Fruit fly (Drosophila melanogaster): Measurements from ENCODE around the gene Sarm.

Sarm gene

dm6 chr3L:8081822-8082221 is 18.1 kb downstream of the Sarm start (continued):
- TF ChIP-seq ind (GFP tag; optimal IDR thresholded peaks at IDR 0.05) (peak; percentile 5), pzg (GFP tag; optimal IDR thresholded peaks at IDR 0.05) (peak; percentile 32), CG7839 (tag; optimal IDR thresholded peaks at IDR 0.05) (peak; percentile 31), CG10979 (tag; optimal IDR thresholded peaks at IDR 0.05) (no peak), CG16815 (GFP tag; optimal IDR thresholded peaks at IDR 0.05) (no peak), CG16813 (GFP tag; IDR thresholded peaks at IDR 0.05; ENCODE audit: partially characterized antibody) (no peak), CG9797 (GFP tag; optimal IDR thresholded peaks at IDR 0.05) (no peak), NC2β (GFP tag; optimal IDR thresholded peaks at IDR 0.05) (no peak), Myb (GFP tag; optimal IDR thresholded peaks at IDR 0.05) (peak; percentile 11), tx (GFP tag; optimal IDR thresholded peaks at IDR 0.05) (no peak), CG1529 (GFP tag; optimal IDR thresholded peaks at IDR 0.05) (peak; percentile 29), CG18011 (GFP tag; optimal IDR thresholded peaks at IDR 0.05) (no peak), CG7556 (GFP tag; optimal IDR thresholded peaks at IDR 0.05) (peak; percentile 7), CoRest (tag; optimal IDR thresholded peaks at IDR 0.05) (no peak), cad (GFP tag; optimal IDR thresholded peaks at IDR 0.05) (no peak), CG13123 (GFP tag; optimal IDR thresholded peaks at IDR 0.05) (no peak), CG7786 (GFP tag; optimal IDR thresholded peaks at IDR 0.05) (peak; percentile 19), CG1647 (GFP tag; optimal IDR thresholded peaks at IDR 0.05) (no peak), CG31365 (tag; optimal IDR thresholded peaks at IDR 0.05) (peak; percentile 64), Rx (GFP tag; IDR thresholded peaks at IDR 0.05) (no peak), Meics (GFP tag; optimal IDR thresholded peaks at IDR 0.05) (peak; percentile 52), Atf-2 (GFP tag; optimal IDR thresholded peaks at IDR 0.05) (no peak), Spps (tag; optimal IDR thresholded peaks at IDR 0.05) (no peak), D19B (GFP tag; optimal IDR thresholded peaks at IDR 0.05) (no peak), so (GFP tag; IDR thresholded peaks at IDR 0.05) (no peak; the same call in 2 of the 3 replicates), cas (GFP tag; IDR thresholded peaks at IDR 0.05) (no peak), stwl (tag; optimal IDR thresholded peaks at IDR 0.05) (peak; percentile 74), CG15479 (GFP tag; optimal IDR thresholded peaks at IDR 0.05) (no peak), luna (GFP tag; optimal IDR thresholded peaks at IDR 0.05) (peak; percentile 30), ro (GFP tag; IDR thresholded peaks at IDR 0.05) (no peak), unc-4 (GFP tag; IDR thresholded peaks at IDR 0.05; ENCODE audit: partially characterized antibody) (peak; percentile 51; the same call in 1 of the 2 replicates), nmo (GFP tag; optimal IDR thresholded peaks at IDR 0.05) (no peak), CG6765 (GFP tag; optimal IDR thresholded peaks at IDR 0.05) (peak; percentile 66), MESR4 (GFP tag; optimal IDR thresholded peaks at IDR 0.05) (no peak), dan (GFP tag; IDR thresholded peaks at IDR 0.05) (no peak), CG9876 (GFP tag; optimal IDR thresholded peaks at IDR 0.05) (no peak), CG3281 (GFP tag; optimal IDR thresholded peaks at IDR 0.05) (peak; percentile 37), CG2129 (GFP tag; IDR thresholded peaks at IDR 0.05; ENCODE audit: partially characterized antibody) (no peak), CG8281 (tag; optimal IDR thresholded peaks at IDR 0.05) (peak; percentile 28), H2.0 (GFP tag; IDR thresholded peaks at IDR 0.05) (no peak), grau (tag; optimal IDR thresholded peaks at IDR 0.05) (peak; percentile 32), Doc3 (GFP tag; IDR thresholded peaks at IDR 0.05; ENCODE audit: partially characterized antibody) (no peak), CG14441 (GFP tag; IDR thresholded peaks at IDR 0.05) (no peak), Hmr (GFP tag; optimal IDR thresholded peaks at IDR 0.05) (peak; percentile 69), exex (tag; optimal IDR thresholded peaks at IDR 0.05) (no peak), Bteb2 (GFP tag; optimal IDR thresholded peaks at IDR 0.05) (no peak), CG11456 (GFP tag; IDR thresholded peaks at IDR 0.05) (no peak), CG1233 (GFP tag; optimal IDR thresholded peaks at IDR 0.05) (no peak), Side (GFP tag; optimal IDR thresholded peaks at IDR 0.05) (peak; percentile 44), Med (GFP tag) (peak; percentile 95), Doc2 (GFP tag; IDR thresholded peaks at IDR 0.05) (no peak)

Measured in whole organism, embryonic.